Worm (Caenorhabditis elegans): Measurements from ENCODE around the gene Y40C7B.4.
"Not testable (repeated sequence)": the region's sequence is repeated elsewhere in the genome, so short reads cannot be mapped to it uniquely, and the experiment has no call there.

Y40C7B.4 gene

DNA sequence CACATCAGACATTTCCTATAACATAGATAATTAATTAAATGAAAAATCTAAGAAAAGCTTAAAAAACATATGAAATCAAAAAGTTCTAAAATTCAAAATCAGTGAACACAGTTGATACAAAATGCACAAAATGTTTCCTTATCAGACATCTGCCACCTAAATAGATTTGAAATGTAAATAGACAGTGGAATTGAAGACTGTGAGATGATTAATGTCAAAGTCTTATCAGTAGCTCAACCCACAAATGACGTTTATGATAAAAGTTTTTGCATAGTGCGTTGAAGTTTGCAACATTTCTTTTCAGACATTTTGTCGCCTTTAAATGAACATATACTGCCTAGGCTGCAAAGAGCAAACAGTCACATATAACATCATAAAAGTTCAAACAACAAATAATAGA is at the start of gene Y40C7B.4:
Y40C7B.4 (minus strand) TSS at position 19 of the 400 bp plus-strand sequence.
- TF ChIP-seq W03F9.2 (tag; optimal IDR thresholded peaks at IDR 0.05) (no peak), him-1 (tag; optimal IDR thresholded peaks at IDR 0.05) (no peak), dao-5 (tag; optimal IDR thresholded peaks at IDR 0.05) (no peak)

DNA sequence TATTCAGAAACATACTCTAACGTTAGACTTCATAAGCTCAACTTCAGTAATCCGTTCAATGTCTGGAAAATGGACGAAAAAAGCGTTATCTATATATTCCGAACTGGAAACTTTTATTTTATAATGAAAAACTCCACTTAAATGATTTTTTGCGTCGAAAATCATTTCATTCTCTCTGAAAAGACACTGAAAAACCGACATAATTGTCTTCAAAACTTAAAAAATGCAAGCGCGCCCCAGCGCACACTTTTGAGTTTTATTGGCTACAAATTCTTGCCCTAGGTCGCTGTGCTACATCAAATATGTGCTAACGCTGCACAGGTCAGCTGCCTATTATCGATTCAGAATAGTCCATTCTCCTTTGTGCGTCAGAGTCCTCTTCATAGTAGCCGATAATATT is 48.3 kb upstream of the Y40C7B.4 start, which contains the start of gene C33E10.1:
C33E10.1 (plus strand) TSS at position 301 of the 400 bp plus-strand sequence.
- not testable (repeated sequence) for TF ChIP-seq him-1, dao-5, W03F9.2 (tag; optimal IDR thresholded peaks at IDR 0.05)

DNA sequence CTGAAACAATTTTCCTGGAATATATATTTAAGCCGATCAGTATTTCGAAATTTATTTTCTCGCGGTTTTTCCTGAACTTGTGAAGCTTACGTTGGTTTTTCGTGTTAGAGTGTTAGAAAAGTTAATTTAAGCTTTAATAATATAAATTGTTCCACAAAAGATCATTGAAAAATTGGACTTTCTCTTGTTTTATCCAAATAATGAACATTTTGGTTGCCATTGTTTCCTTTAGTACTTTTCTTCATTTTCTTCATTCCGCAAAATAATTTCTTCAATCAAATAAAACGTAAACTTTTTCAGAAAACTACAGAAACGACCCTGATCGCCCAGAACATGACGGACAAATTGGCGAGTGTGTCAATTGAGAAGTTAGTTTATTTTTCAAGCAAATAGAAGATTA is 45.8 kb upstream of the Y40C7B.4 start, which contains the start of gene fbxa-120:
fbxa-120 (plus strand) TSS at position 301 of the 400 bp plus-strand sequence.
- TF ChIP-seq him-1 (tag; optimal IDR thresholded peaks at IDR 0.05) (no peak), W03F9.2 (tag; optimal IDR thresholded peaks at IDR 0.05) (no peak), dao-5 (tag; optimal IDR thresholded peaks at IDR 0.05) (no peak)

DNA sequence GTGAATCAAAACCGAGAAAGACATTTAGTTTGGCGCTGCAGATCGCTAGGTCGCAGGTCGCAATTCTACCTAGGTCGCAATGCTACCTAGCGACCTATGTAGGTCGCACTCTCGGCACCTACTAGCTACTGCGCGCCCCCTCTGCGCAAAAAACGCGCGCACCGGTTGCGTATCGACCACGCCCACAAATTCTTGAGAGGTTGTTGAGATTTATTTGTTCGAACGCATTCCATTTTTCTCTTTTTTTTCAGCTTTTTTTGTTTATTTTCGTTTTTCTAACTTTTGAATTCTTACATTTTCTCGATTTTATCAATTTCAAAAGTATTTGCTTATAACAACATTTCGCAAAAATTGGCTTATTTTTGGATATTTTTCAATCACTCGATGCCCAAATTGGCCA is 45.3 kb upstream of the Y40C7B.4 start, which contains the start of gene C33E10.10:
C33E10.10 (minus strand) TSS at position 101 of the 400 bp plus-strand sequence.
- TF ChIP-seq dao-5 (tag; optimal IDR thresholded peaks at IDR 0.05) (no peak), W03F9.2 (tag; optimal IDR thresholded peaks at IDR 0.05) (no peak), him-1 (tag; optimal IDR thresholded peaks at IDR 0.05) (no peak)

DNA sequence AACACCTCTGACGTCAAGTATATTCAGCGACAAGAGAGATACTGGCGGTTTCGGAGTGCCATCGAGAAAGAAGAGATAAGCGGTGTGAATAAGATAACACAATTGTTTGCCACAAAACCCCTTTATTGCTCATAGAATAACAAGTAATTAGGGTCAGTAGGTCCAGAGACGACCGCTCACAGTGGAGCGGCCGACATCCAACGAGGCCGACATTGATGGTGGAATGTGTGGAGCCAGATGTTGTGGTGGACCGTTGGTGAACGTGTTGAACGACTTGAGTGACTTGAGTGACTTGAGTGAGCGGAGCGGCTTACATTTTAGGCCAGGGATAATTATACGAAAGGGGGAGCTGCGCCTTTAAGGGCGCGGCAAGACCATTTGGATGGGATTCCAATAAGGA is 44.1 kb upstream of the Y40C7B.4 start:
- TF ChIP-seq dao-5 (tag; optimal IDR thresholded peaks at IDR 0.05) (no peak), him-1 (tag; optimal IDR thresholded peaks at IDR 0.05) (no peak), W03F9.2 (tag; optimal IDR thresholded peaks at IDR 0.05) (no peak)

DNA sequence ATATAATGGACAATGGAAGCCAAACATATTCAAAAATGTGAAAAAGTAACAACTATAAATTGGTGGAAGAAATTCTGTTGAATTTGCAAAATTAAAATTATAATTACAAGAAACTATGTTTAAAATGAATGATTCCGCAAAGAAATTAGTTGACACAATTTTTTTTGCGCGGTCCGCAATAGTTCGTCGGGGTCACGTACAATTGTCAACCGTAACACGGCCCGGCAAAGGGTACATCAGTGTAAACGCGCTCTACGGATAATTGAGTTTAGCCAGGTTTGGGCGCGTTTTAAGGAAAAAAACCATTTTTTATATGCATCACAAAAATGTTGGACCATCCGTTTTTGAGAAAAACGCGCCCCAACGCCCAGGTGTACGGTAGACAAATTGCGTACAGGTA is 40.8 kb upstream of the Y40C7B.4 start:
- TF ChIP-seq dao-5 (tag; optimal IDR thresholded peaks at IDR 0.05) (no peak), him-1 (tag; optimal IDR thresholded peaks at IDR 0.05) (no peak), W03F9.2 (tag; optimal IDR thresholded peaks at IDR 0.05) (no peak)

DNA sequence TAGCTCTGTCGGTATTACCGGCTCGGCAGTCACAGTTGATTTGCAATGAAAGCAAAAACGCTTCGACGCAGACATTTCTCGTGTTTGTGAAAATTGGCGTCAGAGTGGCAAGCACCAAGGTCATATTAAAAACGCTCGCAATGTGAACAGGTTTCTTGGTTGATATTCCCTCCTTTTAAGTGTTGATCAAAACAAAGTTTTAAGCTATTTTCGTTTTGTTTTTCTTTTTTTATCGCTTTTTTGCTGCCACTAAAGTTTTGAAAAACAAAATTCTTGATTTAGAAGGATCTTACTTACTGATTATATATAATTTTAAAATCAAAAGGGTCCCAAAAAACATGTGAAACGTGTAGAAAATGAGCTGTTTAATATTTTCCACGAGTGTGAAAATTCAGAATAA is 38.1 kb upstream of the Y40C7B.4 start, which contains the start of gene C33E10.8:
C33E10.8 (minus strand) TSS at position 101 of the 400 bp plus-strand sequence.
- TF ChIP-seq him-1 (tag; optimal IDR thresholded peaks at IDR 0.05) (no peak), dao-5 (tag; optimal IDR thresholded peaks at IDR 0.05) (no peak), W03F9.2 (tag; optimal IDR thresholded peaks at IDR 0.05) (no peak)

DNA sequence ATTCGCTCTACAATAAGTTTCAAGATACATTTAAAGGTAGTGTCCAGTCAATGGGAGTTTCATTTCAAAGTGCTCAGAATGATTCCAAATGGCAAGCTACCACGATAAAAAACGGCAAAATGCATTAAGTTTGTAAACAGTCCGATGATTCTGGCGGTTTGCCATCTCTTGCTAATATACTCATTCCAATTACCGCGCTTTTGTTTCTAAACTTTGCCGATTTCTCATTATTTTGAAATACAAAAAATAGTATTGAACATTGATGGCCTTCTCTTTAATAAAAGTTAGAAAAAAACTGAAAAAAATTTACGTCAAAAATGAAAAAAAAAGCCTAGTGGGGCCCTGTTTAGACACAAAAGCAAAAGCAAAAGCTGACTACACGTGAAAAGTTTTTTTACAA is 37.4 kb upstream of the Y40C7B.4 start:
- TF ChIP-seq W03F9.2 (tag; optimal IDR thresholded peaks at IDR 0.05) (no peak), him-1 (tag; optimal IDR thresholded peaks at IDR 0.05) (no peak), dao-5 (tag; optimal IDR thresholded peaks at IDR 0.05) (no peak)

DNA sequence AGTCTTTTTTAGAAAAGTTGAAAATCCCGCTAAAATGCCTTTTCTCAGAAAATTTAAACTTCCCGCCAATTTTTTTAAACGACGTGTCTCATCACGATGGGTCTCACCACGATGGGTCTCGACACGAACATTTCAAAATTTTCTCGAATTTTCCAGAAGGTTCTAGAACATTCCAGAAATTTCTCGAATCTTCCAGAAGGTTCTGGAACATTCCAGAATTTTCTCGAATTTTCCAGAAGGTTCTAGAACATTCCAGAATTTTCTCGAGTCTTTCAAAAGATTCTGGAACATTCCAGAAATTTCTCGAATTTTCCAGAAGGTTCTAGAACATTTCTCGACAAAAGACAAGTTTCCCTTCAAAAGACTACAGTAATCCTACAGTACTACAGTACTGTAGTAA is 31.8 kb upstream of the Y40C7B.4 start:
- TF ChIP-seq him-1 (tag; optimal IDR thresholded peaks at IDR 0.05) (no peak), W03F9.2 (tag; optimal IDR thresholded peaks at IDR 0.05) (no peak), dao-5 (tag; optimal IDR thresholded peaks at IDR 0.05) (no peak)

DNA sequence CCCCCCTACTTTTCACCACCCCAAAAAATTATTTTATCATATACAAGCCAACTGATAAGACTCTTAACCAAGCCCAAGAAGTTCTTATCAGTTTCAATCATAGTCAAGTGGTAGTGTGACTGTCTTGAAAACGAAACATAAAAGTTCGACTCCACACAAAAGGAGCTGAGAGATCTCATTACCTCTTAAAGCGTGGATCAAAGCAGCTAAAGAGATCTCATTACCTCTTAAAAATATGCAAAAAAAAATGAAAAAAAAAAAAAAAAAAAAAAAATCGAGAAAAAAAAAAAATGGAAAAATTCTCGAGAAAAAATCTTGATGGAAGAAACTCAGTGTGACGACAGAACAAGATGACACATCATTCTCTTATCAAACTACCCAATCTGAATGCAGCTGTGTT is 837 bp downstream of the Y40C7B.4 start:
- TF ChIP-seq W03F9.2 (tag; optimal IDR thresholded peaks at IDR 0.05) = peak; percentile 19

DNA sequence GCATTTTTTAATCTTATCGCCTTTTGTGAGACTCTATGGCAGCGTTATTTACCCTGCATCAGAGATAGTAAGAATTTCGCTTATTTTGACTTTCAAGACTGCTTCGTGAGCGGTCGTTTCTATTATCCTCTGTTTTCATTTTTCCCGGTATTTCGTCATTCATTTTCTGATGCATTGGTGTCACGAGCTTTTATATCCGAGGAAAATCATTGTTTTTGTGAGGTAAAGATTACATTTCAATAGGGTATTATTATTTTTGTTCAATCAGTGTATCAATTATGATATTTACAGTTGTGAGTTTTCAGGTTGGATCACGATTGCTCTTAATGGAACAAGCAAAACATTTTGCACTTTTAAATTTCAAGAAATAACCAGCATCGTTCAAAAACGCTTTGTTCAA is 9.3 kb downstream of the Y40C7B.4 start:
- TF ChIP-seq him-1 (tag; optimal IDR thresholded peaks at IDR 0.05) (no peak), dao-5 (tag; optimal IDR thresholded peaks at IDR 0.05) (no peak), W03F9.2 (tag; optimal IDR thresholded peaks at IDR 0.05) (no peak)

DNA sequence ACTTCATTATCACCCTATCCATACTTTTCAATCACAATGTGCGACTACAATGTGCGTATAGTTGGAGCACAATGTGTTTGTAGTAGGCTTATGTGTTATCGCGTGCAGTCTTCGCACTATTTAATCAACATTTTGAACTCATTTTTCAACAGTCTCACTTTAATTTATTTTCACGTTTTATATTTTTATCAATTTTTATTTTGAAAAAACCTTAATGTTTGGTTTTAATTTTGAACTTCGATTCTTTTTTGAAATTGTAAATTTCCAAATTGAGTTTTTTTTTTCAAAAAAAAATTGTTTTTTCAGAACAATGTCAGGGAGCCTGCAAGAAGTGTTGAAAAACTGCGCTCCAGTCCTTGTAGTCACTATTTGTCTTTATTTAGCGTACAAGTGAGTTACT is 13.5 kb downstream of the Y40C7B.4 start, which contains the start of gene T25G12.13:
T25G12.13 (plus strand) TSS at position 301 of the 400 bp plus-strand sequence.
- TF ChIP-seq W03F9.2 (tag; optimal IDR thresholded peaks at IDR 0.05) (no peak), him-1 (tag; optimal IDR thresholded peaks at IDR 0.05) (no peak), dao-5 (tag; optimal IDR thresholded peaks at IDR 0.05) (no peak)

DNA sequence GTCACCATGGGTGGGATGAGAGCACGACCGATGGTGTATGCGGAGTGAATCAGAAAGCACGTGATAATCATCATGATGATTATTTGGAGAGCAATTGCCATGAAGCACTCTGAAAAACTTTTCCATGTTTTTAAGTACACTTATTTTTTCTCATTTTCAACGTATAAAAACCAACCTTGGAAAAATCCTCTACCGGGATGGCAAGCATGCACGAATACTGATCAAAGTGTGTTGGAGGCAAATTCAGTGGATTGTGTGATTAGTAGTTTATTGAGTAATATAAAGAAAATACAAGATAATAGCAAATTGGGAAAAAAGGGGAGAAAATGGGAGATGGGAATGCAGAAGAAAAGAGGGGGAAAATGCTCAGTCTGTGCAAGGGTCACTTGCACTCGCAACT is 19.1 kb downstream of the Y40C7B.4 start, which contains the start of gene T25G12.11:
T25G12.11 (minus strand) TSS at position 101 of the 400 bp plus-strand sequence.
- TF ChIP-seq dao-5 (tag; optimal IDR thresholded peaks at IDR 0.05) (no peak), W03F9.2 (tag; optimal IDR thresholded peaks at IDR 0.05) (no peak), him-1 (tag; optimal IDR thresholded peaks at IDR 0.05) (no peak)

DNA sequence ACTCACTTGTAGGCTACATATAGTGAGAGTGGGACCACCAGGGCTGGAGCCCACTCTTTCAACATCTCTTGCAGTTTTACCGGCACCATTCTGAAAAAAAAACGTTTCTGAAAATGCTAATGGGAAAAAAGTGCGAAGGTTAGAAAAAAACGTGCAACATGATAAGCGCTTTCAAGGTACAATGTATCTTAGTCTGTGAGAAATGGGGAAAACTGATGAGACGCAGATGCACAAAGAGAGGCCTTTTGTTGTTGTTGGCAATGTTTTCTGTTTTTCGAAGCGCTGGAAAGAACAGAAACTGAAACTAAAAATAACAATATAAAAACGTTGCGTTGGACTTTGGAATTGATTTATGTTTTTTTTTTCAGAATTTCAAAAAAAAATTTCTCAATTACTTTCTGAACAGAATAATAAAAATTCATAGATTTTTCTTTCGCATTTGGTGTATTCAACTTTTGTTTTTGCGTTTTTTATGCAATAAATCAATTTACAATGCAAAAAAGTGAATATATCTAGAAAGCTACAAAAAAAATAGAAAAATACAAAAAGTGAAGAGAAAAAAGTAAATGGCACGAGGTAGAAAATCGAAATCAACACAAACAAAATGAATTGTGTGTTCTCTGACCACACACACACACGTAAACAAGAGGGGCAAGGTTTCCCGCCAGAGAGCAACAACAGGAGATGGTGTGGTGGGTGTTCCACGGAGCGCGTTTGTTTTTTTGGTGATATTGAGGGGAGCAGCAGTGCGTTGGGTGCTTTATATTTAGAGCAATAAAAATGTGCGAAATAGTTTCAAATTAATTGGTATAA is 20.6 kb downstream of the Y40C7B.4 start, which contains the start of gene dhs-30:
dhs-30 (minus strand) TSS at position 90 of the 813 bp plus-strand sequence.
- TF ChIP-seq dao-5 (tag; optimal IDR thresholded peaks at IDR 0.05) = no peak
- TF ChIP-seq him-1 (tag; optimal IDR thresholded peaks at IDR 0.05) = no peak
- no peak for TF ChIP-seq W03F9.2 (tag; optimal IDR thresholded peaks at IDR 0.05)
